Fruit fly (Drosophila melanogaster): ENCODE results near the gene Afti.

The Afti gene

DNA sequence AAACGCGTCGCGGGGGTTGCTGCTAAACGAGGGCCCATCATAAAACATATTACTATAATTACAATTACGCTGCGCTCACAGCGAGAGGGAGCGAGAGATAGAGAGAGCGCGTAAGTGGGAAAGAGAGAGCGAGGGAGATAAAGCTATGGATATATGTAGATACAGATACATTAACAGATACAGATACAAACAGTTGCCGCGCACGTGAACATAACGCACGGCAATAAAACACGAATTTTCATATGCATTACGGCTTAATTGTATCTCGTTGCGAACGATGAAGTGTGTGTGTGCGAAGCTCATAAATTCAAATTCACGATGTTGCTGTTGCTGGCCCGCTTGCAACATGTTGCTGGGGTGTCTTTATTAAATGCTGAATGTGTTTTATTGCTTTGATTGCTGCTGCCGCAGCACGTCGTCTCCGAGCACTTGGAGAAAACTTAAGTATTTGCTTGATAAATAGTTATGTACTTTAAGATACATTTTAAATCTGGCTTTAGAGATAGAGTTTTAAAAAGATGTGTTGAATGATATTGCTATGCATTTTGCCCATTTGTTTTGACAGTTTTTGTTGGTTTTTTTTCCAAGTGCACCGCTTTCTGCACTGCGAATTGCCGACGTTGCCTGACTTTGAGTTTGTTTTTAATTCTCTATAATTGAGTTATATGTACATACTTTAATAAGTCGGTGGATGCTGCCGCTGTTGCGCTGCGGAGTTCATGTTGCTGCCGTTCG lies 43.9 kb upstream of the Afti start (continued):
- TF ChIP-seq CG13775 (GFP tag; optimal IDR thresholded peaks at IDR 0.05) (peak; percentile 67), chn (GFP tag; optimal IDR thresholded peaks at IDR 0.05) (peak; percentile 70), crol (GFP tag; IDR thresholded peaks at IDR 0.05) (no peak), CG6813 (GFP tag; optimal IDR thresholded peaks at IDR 0.05) (peak; percentile 58), tio (GFP tag; optimal IDR thresholded peaks at IDR 0.05) (peak; percentile 74), Elba2 (GFP tag; optimal IDR thresholded peaks at IDR 0.05) (no peak), Camta (GFP tag; optimal IDR thresholded peaks at IDR 0.05) (peak; percentile 81), CG1024 (GFP tag; IDR thresholded peaks at IDR 0.05) (peak; percentile 21; the same call in 1 of the 2 replicates), pan (optimal IDR thresholded peaks at IDR 0.05) (no peak), pan (GFP tag; optimal IDR thresholded peaks at IDR 0.05 in 1 of 2, IDR thresholded peaks at IDR 0.05 in 1 of 2) (peak in 1 of 2 experiments; percentile 87), CG31224 (GFP tag; IDR thresholded peaks at IDR 0.05) (peak; percentile 34; the same call in 1 of the 2 replicates), org-1 (GFP tag; optimal IDR thresholded peaks at IDR 0.05) (peak; percentile 72), CG10147 (GFP tag; optimal IDR thresholded peaks at IDR 0.05) (peak; percentile 53), Opbp (GFP tag; IDR thresholded peaks at IDR 0.05; ENCODE audit: partially characterized antibody) (no peak), eve (GFP tag; optimal IDR thresholded peaks at IDR 0.05) (peak in 1 of 2 experiments; percentile 94), H15 (GFP tag; IDR thresholded peaks at IDR 0.05) (peak; percentile 78), H2.0 (GFP tag; IDR thresholded peaks at IDR 0.05) (peak; percentile 87), CG2712 (tag; optimal IDR thresholded peaks at IDR 0.05) (peak; percentile 69), HmgD (GFP tag; optimal IDR thresholded peaks at IDR 0.05) (no peak), hth (optimal IDR thresholded peaks at IDR 0.05) (no peak), wor (GFP tag; IDR thresholded peaks at IDR 0.05) (peak; percentile 65; the same call in 1 of the 2 replicates), CG6765 (GFP tag; optimal IDR thresholded peaks at IDR 0.05) (no peak), peb (GFP tag; IDR thresholded peaks at IDR 0.05) (peak; percentile 83), Fer1 (GFP tag; optimal IDR thresholded peaks at IDR 0.05) (peak; percentile 53), Ssrp (tag; optimal IDR thresholded peaks at IDR 0.05) (peak; percentile 81), CG9932 (GFP tag; IDR thresholded peaks at IDR 0.05) (peak; percentile 72), Sox100B (GFP tag; optimal IDR thresholded peaks at IDR 0.05) (peak; percentile 58), CG34422 (GFP tag; IDR thresholded peaks at IDR 0.05) (peak; percentile 88), Usf (GFP tag; optimal IDR thresholded peaks at IDR 0.05) (peak; percentile 11), mld (GFP tag; IDR thresholded peaks at IDR 0.05; ENCODE audit: partially characterized antibody) (no peak), prd (optimal IDR thresholded peaks at IDR 0.05) (no peak), prd (GFP tag; IDR thresholded peaks at IDR 0.05) (peak; percentile 84), CHES-1-like (GFP tag; optimal IDR thresholded peaks at IDR 0.05) (peak; percentile 65), onecut (GFP tag; IDR thresholded peaks at IDR 0.05) (no peak; the same call in none of the 2 replicates), CG4328 (GFP tag; optimal IDR thresholded peaks at IDR 0.05) (peak; percentile 2), CG6683 (GFP tag; optimal IDR thresholded peaks at IDR 0.05) (peak; percentile 31), CG12769 (tag; optimal IDR thresholded peaks at IDR 0.05) (peak; percentile 63), CG11398 (GFP tag; optimal IDR thresholded peaks at IDR 0.05) (peak; percentile 52), CG6254 (GFP tag; optimal IDR thresholded peaks at IDR 0.05) (peak; percentile 57), run (tag; optimal IDR thresholded peaks at IDR 0.05) (peak; percentile 46), bcd (GFP tag; optimal IDR thresholded peaks at IDR 0.05) (peak; percentile 62), unpg (GFP tag; optimal IDR thresholded peaks at IDR 0.05) (peak; percentile 85), CG7357 (GFP tag; IDR thresholded peaks at IDR 0.05) (peak; percentile 79), CG33557 (GFP tag; optimal IDR thresholded peaks at IDR 0.05) (no peak), CG6175 (GFP tag; IDR thresholded peaks at IDR 0.05) (peak; percentile 73; the same call in 2 of the 3 replicates), abd-A (tag; optimal IDR thresholded peaks at IDR 0.05) (peak; percentile 96), bigmax (GFP tag; optimal IDR thresholded peaks at IDR 0.05) (no peak), cwo (GFP tag; optimal IDR thresholded peaks at IDR 0.05) (peak; percentile 79), ssp (GFP tag; IDR thresholded peaks at IDR 0.05) (0 out of 2 replicates have a peak, but pooled peaks have one; percentile 30), CG10321 (GFP tag; IDR thresholded peaks at IDR 0.05) (0 out of 2 replicates have a peak, but pooled peaks have one; percentile 30)

All from whole organism, embryonic.